Worm (Caenorhabditis elegans) whole organism, L2 larva: Measurements from ENCODE around the gene pqn-8.

Experiments used
- C34F6.9 ChIP-seq: fragments of 150-350 bp; optimal IDR thresholded peaks from 2 replicates; lab custom pipeline; 2014; ENCODE audit warnings: missing biosample characterization, missing genetic modification characterization
- F13H6.1 ChIP-seq: sonication (generic microtip); optimal IDR thresholded peaks from 2 replicates; lab custom pipeline; 2016; ENCODE audit warnings: missing genetic modification characterization, missing compliant biosample characterization
- R02D3.7 ChIP-seq: fragments of 150-350 bp; optimal IDR thresholded peaks from 2 replicates; lab custom pipeline; 2014; ENCODE audit warnings: missing biosample characterization, missing genetic modification characterization
- Y55F3AM.14 ChIP-seq: fragments of 200-800 bp; sonication (Bioruptor generic); optimal IDR thresholded peaks from 2 replicates; lab custom pipeline; 2018; ENCODE audit warnings: mild to moderate bottlenecking, missing genetic modification characterization, missing compliant biosample characterization
- ZK546.5 ChIP-seq: sonication (generic microtip); optimal IDR thresholded peaks from 2 replicates; lab custom pipeline; 2017; ENCODE audit warnings: missing biosample characterization, missing genetic modification characterization
- alr-1 ChIP-seq: fragments of 150-350 bp; optimal IDR thresholded peaks from 2 replicates; lab custom pipeline; 2014; ENCODE audit warnings: missing biosample characterization, missing genetic modification characterization
- ama-1 ChIP-seq: fragments of 150-350 bp; optimal IDR thresholded peaks from 2 replicates; lab custom pipeline; 2018; ENCODE audit warnings: inconsistent platforms
- ceh-16 ChIP-seq: fragments of 150-350 bp; optimal IDR thresholded peaks from 2 replicates; lab custom pipeline; 2014; ENCODE audit warnings: missing biosample characterization, missing genetic modification characterization
- ceh-82 ChIP-seq: fragments of 150-350 bp; optimal IDR thresholded peaks from 2 replicates; lab custom pipeline; 2014; ENCODE audit warnings: missing biosample characterization, missing genetic modification characterization
- crh-2 ChIP-seq: sonication (generic microtip); optimal IDR thresholded peaks from 2 replicates; lab custom pipeline; 2017; ENCODE audit warnings: missing biosample characterization, missing genetic modification characterization
- dmd-4 ChIP-seq: sonication (generic microtip); optimal IDR thresholded peaks from 2 replicates; lab custom pipeline; 2017; ENCODE audit warnings: missing biosample characterization, missing genetic modification characterization
- egl-27 ChIP-seq: sonication (generic microtip); optimal IDR thresholded peaks from 3 replicates; lab custom pipeline; 2017; ENCODE audit warnings: missing biosample characterization, missing genetic modification reagents, missing genetic modification characterization
- elt-1 ChIP-seq: fragments of 150-350 bp; optimal IDR thresholded peaks from 2 replicates; lab custom pipeline; 2014; ENCODE audit warnings: missing biosample characterization, missing genetic modification characterization
- elt-3 ChIP-seq: sonication (generic microtip); optimal IDR thresholded peaks from 2 replicates; lab custom pipeline; 2017; ENCODE audit warnings: missing biosample characterization, missing genetic modification characterization
- fos-1 ChIP-seq: fragments of 150-350 bp; optimal IDR thresholded peaks from 2 replicates; lab custom pipeline; 2014; ENCODE audit warnings: missing biosample characterization, missing genetic modification characterization
- gmeb-1 ChIP-seq: fragments of 150-350 bp; optimal IDR thresholded peaks from 2 replicates; lab custom pipeline; 2014; ENCODE audit warnings: missing biosample characterization, missing genetic modification characterization
- lin-11 ChIP-seq: fragments of 150-350 bp; sonication (generic microtip); optimal IDR thresholded peaks from 2 replicates; lab custom pipeline; 2014; ENCODE audit warnings: missing biosample characterization, missing genetic modification characterization, inconsistent platforms, mixed read lengths
- lin-13 ChIP-seq: fragments of 150-350 bp; optimal IDR thresholded peaks from 2 replicates; lab custom pipeline; 2014; ENCODE audit warnings: missing biosample characterization, missing genetic modification reagents, missing genetic modification characterization
- mab-5 ChIP-seq: fragments of 150-350 bp; optimal IDR thresholded peaks from 2 replicates; lab custom pipeline; 2014; ENCODE audit warnings: missing biosample characterization, missing genetic modification characterization
- mbf-1 ChIP-seq: sonication (generic microtip); optimal IDR thresholded peaks from 2 replicates; lab custom pipeline; 2017; ENCODE audit warnings: missing biosample characterization, missing genetic modification characterization
- mdl-1 ChIP-seq, 2 experiments: fragments of 150-350 bp in 1 of 2; sonication (generic microtip) in 1 of 2; optimal IDR thresholded peaks; 2 replicates each; lab custom pipeline; 2017; ENCODE audit warnings: missing biosample characterization in 2 of 2, missing genetic modification characterization in 2 of 2
- nhr-10 ChIP-seq: sonication (generic microtip); optimal IDR thresholded peaks from 2 replicates; lab custom pipeline; 2017; ENCODE audit warnings: missing biosample characterization, missing genetic modification characterization
- nhr-12 ChIP-seq: fragments of 150-350 bp; optimal IDR thresholded peaks from 2 replicates; lab custom pipeline; 2014; ENCODE audit warnings: missing biosample characterization, missing genetic modification characterization
- nhr-129 ChIP-seq: fragments of 150-350 bp; optimal IDR thresholded peaks from 2 replicates; lab custom pipeline; 2014; ENCODE audit warnings: missing biosample characterization, missing genetic modification characterization
- nhr-21 ChIP-seq: fragments of 150-350 bp; optimal IDR thresholded peaks from 2 replicates; lab custom pipeline; 2014; ENCODE audit warnings: missing biosample characterization, missing genetic modification characterization
- nhr-23 ChIP-seq: fragments of 150-350 bp; optimal IDR thresholded peaks from 2 replicates; lab custom pipeline; 2014; ENCODE audit warnings: missing biosample characterization, missing genetic modification reagents, missing genetic modification characterization
- nhr-237 ChIP-seq: fragments of 150-350 bp; optimal IDR thresholded peaks from 2 replicates; lab custom pipeline; 2014; ENCODE audit warnings: missing biosample characterization, missing genetic modification characterization
- nhr-25 ChIP-seq: fragments of 150-350 bp; sonication (generic microtip); optimal IDR thresholded peaks from 3 replicates; lab custom pipeline; 2014; ENCODE audit warnings: missing biosample characterization, missing genetic modification characterization
- nhr-6 ChIP-seq: fragments of 150-350 bp; optimal IDR thresholded peaks from 2 replicates; lab custom pipeline; 2014; ENCODE audit warnings: missing biosample characterization, missing genetic modification characterization
- nhr-77 ChIP-seq: fragments of 150-350 bp; optimal IDR thresholded peaks from 2 replicates; lab custom pipeline; 2014; ENCODE audit warnings: missing biosample characterization, missing genetic modification characterization
- peb-1 ChIP-seq: fragments of 150-350 bp; optimal IDR thresholded peaks from 2 replicates; lab custom pipeline; 2014; ENCODE audit warnings: missing biosample characterization, missing genetic modification characterization
- sem-4 ChIP-seq: fragments of 150-350 bp; optimal IDR thresholded peaks from 2 replicates; lab custom pipeline; 2014; ENCODE audit warnings: missing biosample characterization, missing genetic modification reagents, missing genetic modification characterization
- skn-1 ChIP-seq: sonication (generic microtip); optimal IDR thresholded peaks from 2 replicates; lab custom pipeline; 2017; ENCODE audit warnings: missing biosample characterization, missing genetic modification characterization
- sma-3 ChIP-seq: sonication (generic microtip); optimal IDR thresholded peaks from 2 replicates; lab custom pipeline; 2016; ENCODE audit warnings: missing genetic modification reagents, missing genetic modification characterization, missing compliant biosample characterization
- sma-9 ChIP-seq, 2 experiments: fragments of 150-350 bp in 1 of 2; sonication (generic microtip) in 1 of 2; optimal IDR thresholded peaks; 2 replicates each; lab custom pipeline; 2014 to 2016; ENCODE audit warnings: missing genetic modification characterization in 2 of 2, mild to moderate bottlenecking in 1 of 2, missing biosample characterization in 1 of 2, missing compliant biosample characterization in 1 of 2, missing genetic modification reagents in 1 of 2, moderate library complexity in 1 of 2
- snpc-4 ChIP-seq: fragments of 150-350 bp; optimal IDR thresholded peaks from 2 replicates; lab custom pipeline; 2014; ENCODE audit warnings: missing biosample characterization, missing genetic modification characterization
- unc-39 ChIP-seq: fragments of 150-350 bp; optimal IDR thresholded peaks from 2 replicates; lab custom pipeline; 2014; ENCODE audit warnings: missing biosample characterization, missing genetic modification characterization
- unc-55 ChIP-seq: fragments of 150-350 bp; sonication (generic microtip); optimal IDR thresholded peaks from 3 replicates; lab custom pipeline; 2014; ENCODE audit warnings: missing biosample characterization, missing genetic modification reagents, missing genetic modification characterization
- zag-1 ChIP-seq: fragments of 150-350 bp; optimal IDR thresholded peaks from 2 replicates; lab custom pipeline; 2014; ENCODE audit warnings: missing biosample characterization, missing genetic modification characterization
- ztf-4 ChIP-seq: fragments of 150-350 bp; optimal IDR thresholded peaks from 2 replicates; lab custom pipeline; 2014; ENCODE audit warnings: missing biosample characterization, missing genetic modification characterization

pqn-8 gene

ce11 chrIII:9988352-9988751, 9.4 kb downstream of the pqn-8 start, which contains the start of gene C05B5.1:
Gene C05B5.1, minus strand, starts transcription at chrIII:9988452.
- TF ChIP-seq elt-1 (tag; lab: Kevin White, UChicago), result no peak
- no peak for TF ChIP-seq ZK546.5 (tag; lab: Kevin White, UChicago)
- no peak for TF ChIP-seq mbf-1
- no peak for TF ChIP-seq snpc-4 (tag; lab: Kevin White, UChicago)
- no peak for TF ChIP-seq nhr-21
- TF ChIP-seq nhr-6 (tag; lab: Kevin White, UChicago), result no peak
- TF ChIP-seq ceh-82 (tag; lab: Kevin White, UChicago), result no peak
- no peak for TF ChIP-seq nhr-25 (tag; lab: Kevin White, UChicago)
- no peak for TF ChIP-seq nhr-12
- no peak for TF ChIP-seq Y55F3AM.14 (GFP tag; lab: Kevin White, UChicago)
- TF ChIP-seq unc-39 (tag; lab: Kevin White, UChicago), result no peak
- TF ChIP-seq dmd-4 (tag; lab: Kevin White, UChicago), result no peak
- TF ChIP-seq ceh-16 (tag; lab: Kevin White, UChicago), result no peak
- TF ChIP-seq crh-2 (tag; lab: Kevin White, UChicago), result no peak
- no peak for TF ChIP-seq ztf-4
- TF ChIP-seq F13H6.1 (tag; lab: Kevin White, UChicago), result no peak
- TF ChIP-seq mdl-1 (tag; optimal IDR thresholded peaks at IDR 0.05; lab: Kevin White, UChicago), result no peak

- no peak for TF ChIP-seq mab-5
- TF ChIP-seq F13H6.1 (tag; lab: Kevin White, UChicago), result no peak
- TF ChIP-seq nhr-129, result peak; percentile 39
Observed at ce11 chrIII:9986827-9987429, 10.9 kb downstream of the pqn-8 start, which contains the start of gene C05B5.12. Gene C05B5.12, plus strand, starts transcription at chrIII:9987379.

- TF ChIP-seq fos-1 (no peak), nhr-77 (no peak), R02D3.7 (tag; lab: Kevin White, UChicago) (no peak), ZK546.5 (tag; lab: Kevin White, UChicago) (no peak), mab-5 (peak; percentile 74), C34F6.9 (tag; lab: Kevin White, UChicago) (no peak), lin-13 (GFP tag; lab: Kevin White, UChicago) (no peak), nhr-23 (tag; lab: Kevin White, UChicago) (no peak), unc-55 (GFP tag; lab: Kevin White, UChicago) (peak; percentile 95), alr-1 (no peak)
Observed at ce11 chrIII:9985542-9985941, 12.2 kb downstream of the pqn-8 start.

- TF ChIP-seq mbf-1 (no peak), peb-1 (tag; lab: Kevin White, UChicago) (no peak), lin-11 (tag; lab: Kevin White, UChicago) (no peak), nhr-10 (tag; lab: Kevin White, UChicago) (no peak), dmd-4 (tag; lab: Kevin White, UChicago) (no peak), skn-1 (tag; lab: Kevin White, UChicago) (no peak), zag-1 (tag; lab: Kevin White, UChicago) (no peak), ceh-82 (tag; lab: Kevin White, UChicago) (no peak), ztf-4 (no peak), C34F6.9 (tag; lab: Kevin White, UChicago) (no peak), ZK546.5 (tag; lab: Kevin White, UChicago) (no peak), elt-1 (tag; lab: Kevin White, UChicago) (no peak)
Observed at ce11 chrIII:9984604-9985003, 13.2 kb downstream of the pqn-8 start.

- TF ChIP-seq gmeb-1, result no peak
- TF ChIP-seq C34F6.9 (tag; lab: Kevin White, UChicago), result no peak
- no peak for TF ChIP-seq F13H6.1 (tag; lab: Kevin White, UChicago)
- TF ChIP-seq sem-4 (tag; lab: Kevin White, UChicago), result no peak
- TF ChIP-seq sma-3 (GFP tag; lab: Kevin White, UChicago), result no peak
- no peak for TF ChIP-seq fos-1
- no peak for TF ChIP-seq egl-27 (tag; lab: Kevin White, UChicago)
- no peak for TF ChIP-seq nhr-237
- no peak for TF ChIP-seq elt-1 (tag; lab: Kevin White, UChicago)
- TF ChIP-seq zag-1 (tag; lab: Kevin White, UChicago), result no peak
- no peak for TF ChIP-seq sma-9 (GFP tag; optimal IDR thresholded peaks at IDR 0.05; lab: Kevin White, UChicago)
- no peak for TF ChIP-seq sma-9 (tag; optimal IDR thresholded peaks at IDR 0.05; lab: Kevin White, UChicago)
- no peak for TF ChIP-seq skn-1 (tag; lab: Kevin White, UChicago)
- TF ChIP-seq R02D3.7 (tag; lab: Kevin White, UChicago), result no peak
- no peak for TF ChIP-seq elt-3 (tag; lab: Kevin White, UChicago)
- TF ChIP-seq ama-1 (lab: Kevin White, UChicago), result no peak
- TF ChIP-seq unc-55 (GFP tag; lab: Kevin White, UChicago), result no peak
- TF ChIP-seq lin-13 (GFP tag; lab: Kevin White, UChicago), result no peak
- no peak for TF ChIP-seq alr-1
- TF ChIP-seq nhr-23 (tag; lab: Kevin White, UChicago), result no peak
Observed at ce11 chrIII:9982119-9982642, 15.6 kb downstream of the pqn-8 start.
